Worm (Caenorhabditis elegans) whole organism, L3 larva: ENCODE results near the gene Y77E11A.7.

Experiments
- aly-2 ChIP-seq: fragments of 150-350 bp; optimal IDR thresholded peaks from 2 replicates; lab custom pipeline; 2014; ENCODE audit warnings: missing biosample characterization, missing genetic modification characterization
- elt-1 ChIP-seq: fragments of 150-350 bp; optimal IDR thresholded peaks from 2 replicates; lab custom pipeline; 2014; ENCODE audit warnings: missing biosample characterization, missing genetic modification characterization
- mdl-1 ChIP-seq: fragments of 150-350 bp; optimal IDR thresholded peaks from 2 replicates; lab custom pipeline; 2014; ENCODE audit warnings: missing biosample characterization, missing genetic modification characterization
- nhr-12 ChIP-seq: fragments of 150-350 bp; optimal IDR thresholded peaks from 2 replicates; lab custom pipeline; 2014; ENCODE audit warnings: missing biosample characterization, missing genetic modification characterization
- pqm-1 ChIP-seq: fragments of 150-350 bp; optimal IDR thresholded peaks from 2 replicates; lab custom pipeline; 2017; ENCODE audit warnings: missing biosample characterization, missing genetic modification characterization, inconsistent platforms
- unc-62 ChIP-seq: fragments of 150-350 bp; sonication (generic microtip); optimal IDR thresholded peaks from 4 replicates; lab custom pipeline; 2014; ENCODE audit warnings: missing biosample characterization, missing genetic modification reagents, missing genetic modification characterization

DNA sequence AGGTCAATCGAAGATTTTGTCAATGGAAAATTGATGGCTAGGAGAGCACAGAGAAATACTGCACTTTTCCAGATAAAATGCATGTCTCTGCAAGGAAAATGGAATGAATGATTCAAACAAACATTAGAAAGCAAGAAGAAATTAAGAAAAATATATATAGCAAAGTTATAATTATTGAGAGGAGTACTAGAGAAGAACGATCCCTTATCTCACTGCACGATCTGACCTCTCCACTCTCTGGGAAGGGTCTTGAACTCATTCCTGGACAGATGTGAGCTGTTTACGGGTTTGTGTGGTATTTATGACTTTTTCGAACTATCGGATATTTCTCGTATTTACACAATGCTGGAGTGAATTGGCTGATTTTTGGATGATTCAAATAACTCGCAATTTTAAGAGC lies 10.6 kb upstream of the Y77E11A.7 start, which contains the start of gene Y77E11A.23:
- TF ChIP-seq aly-2, result no peak
- no peak for TF ChIP-seq unc-62 (GFP tag; lab: Kevin White, UChicago)
- TF ChIP-seq elt-1 (tag; lab: Kevin White, UChicago), result no peak
- no peak for TF ChIP-seq pqm-1 (tag; lab: Kevin White, UChicago)
- no peak for TF ChIP-seq nhr-12 (tag; lab: Kevin White, UChicago)
- no peak for TF ChIP-seq mdl-1 (tag; lab: Kevin White, UChicago)
